Fruit fly (Drosophila melanogaster) whole organism, prepupa: ENCODE measurements around the gene CG31523.
A peak's percentile ranks its signal among the peaks of the same experiment; 100 is the strongest.

Source experiments
- Blimp-1 ChIP-seq: fragments of 200-800 bp; sonication (Bioruptor generic); optimal IDR thresholded peaks from 3 replicates; lab custom pipeline; 2017; ENCODE audit warnings: missing biosample characterization, missing genetic modification characterization, mild to moderate bottlenecking, moderate library complexity, missing genetic modification reagents
- CG10631 ChIP-seq: fragments of 200-800 bp; sonication (Bioruptor generic); optimal IDR thresholded peaks from 2 replicates; lab custom pipeline; 2016; ENCODE audit warnings: missing biosample characterization, missing genetic modification characterization
- CG10669 ChIP-seq: fragments of 200-800 bp; sonication (Bioruptor generic); optimal IDR thresholded peaks from 3 replicates; lab custom pipeline; 2018; ENCODE audit warnings: missing biosample characterization, mild to moderate bottlenecking, missing genetic modification characterization, moderate library complexity
- CG11294 ChIP-seq: fragments of 200-800 bp; sonication (Bioruptor generic); IDR thresholded peaks from 2 replicates; pipeline ENCODE4 v1.3.6; 2022; ENCODE audit warnings: missing biosample characterization, missing genetic modification characterization
- CG11762 ChIP-seq: fragments of 200-800 bp; sonication (Bioruptor generic); optimal IDR thresholded peaks from 3 replicates; lab custom pipeline; 2016; ENCODE audit warnings: missing biosample characterization, missing genetic modification characterization; ENCODE audit not compliant: insufficient read depth
- CG11902 ChIP-seq: fragments of 200-800 bp; sonication (Bioruptor generic); optimal IDR thresholded peaks from 3 replicates; lab custom pipeline; 2016; ENCODE audit warnings: missing biosample characterization, missing genetic modification characterization
- CG15336 ChIP-seq: fragments of 200-800 bp; sonication (Bioruptor generic); IDR thresholded peaks from 2 replicates; pipeline ENCODE4 v1.3.6; 2022; ENCODE audit warnings: missing biosample characterization, missing genetic modification characterization
- CG1621 ChIP-seq: fragments of 200-800 bp; sonication (Bioruptor generic); optimal IDR thresholded peaks from 3 replicates; lab custom pipeline; 2018; ENCODE audit warnings: missing biosample characterization, mild to moderate bottlenecking, missing genetic modification characterization
- CG16779 ChIP-seq: fragments of 200-800 bp; sonication (Bioruptor generic); optimal IDR thresholded peaks from 3 replicates; lab custom pipeline; 2017; ENCODE audit warnings: missing biosample characterization, mild to moderate bottlenecking, missing genetic modification characterization
- CG3032 ChIP-seq: fragments of 200-800 bp; optimal IDR thresholded peaks from 2 replicates; lab custom pipeline; 2019; ENCODE audit warnings: missing biosample characterization, mild to moderate bottlenecking, missing genetic modification characterization, moderate library complexity
- CG31627 ChIP-seq: fragments of 200-800 bp; sonication (Bioruptor generic); optimal IDR thresholded peaks from 3 replicates; lab custom pipeline; 2016; ENCODE audit warnings: missing biosample characterization, missing genetic modification characterization
- CG32006 ChIP-seq: fragments of 200-800 bp; sonication (Bioruptor generic); optimal IDR thresholded peaks from 3 replicates; lab custom pipeline; 2017; ENCODE audit warnings: missing biosample characterization, mild to moderate bottlenecking, missing genetic modification characterization
- CG34406 ChIP-seq: fragments of 200-800 bp; sonication (Bioruptor generic); optimal IDR thresholded peaks from 3 replicates; lab custom pipeline; 2016; ENCODE audit warnings: missing biosample characterization, missing genetic modification characterization
- CG4318 ChIP-seq: fragments of 200-800 bp; sonication (Bioruptor generic); optimal IDR thresholded peaks from 3 replicates; lab custom pipeline; 2017; ENCODE audit warnings: missing biosample characterization, mild to moderate bottlenecking, missing genetic modification characterization
- CG6276 ChIP-seq: fragments of 200-800 bp; sonication (Bioruptor generic); optimal IDR thresholded peaks from 2 replicates; lab custom pipeline; 2017; ENCODE audit warnings: missing biosample characterization, mild to moderate bottlenecking, missing genetic modification characterization
- CG6792 ChIP-seq: fragments of 200-800 bp; sonication (Bioruptor generic); optimal IDR thresholded peaks from 3 replicates; lab custom pipeline; 2016; ENCODE audit warnings: missing biosample characterization, missing genetic modification characterization
- CG6808 ChIP-seq: fragments of 200-800 bp; sonication (Bioruptor generic); optimal IDR thresholded peaks from 3 replicates; lab custom pipeline; 2017; ENCODE audit warnings: missing biosample characterization, missing genetic modification characterization, mild to moderate bottlenecking, moderate library complexity, missing genetic modification reagents
- CG6854 ChIP-seq: fragments of 200-800 bp; sonication (Bioruptor generic); optimal IDR thresholded peaks from 2 replicates; lab custom pipeline; 2017; ENCODE audit warnings: missing biosample characterization, mild to moderate bottlenecking, missing genetic modification characterization
- CG8119 ChIP-seq: fragments of 200-800 bp; sonication (Bioruptor generic); IDR thresholded peaks from 3 replicates; pipeline ENCODE4 v1.3.6; 2022; ENCODE audit warnings: missing biosample characterization, missing genetic modification characterization
- CG8319 ChIP-seq: fragments of 200-800 bp; sonication (Bioruptor generic); optimal IDR thresholded peaks from 3 replicates; lab custom pipeline; 2016; ENCODE audit warnings: missing biosample characterization, missing genetic modification characterization
- CG8632 ChIP-seq: fragments of 200-800 bp; sonication (Bioruptor generic); optimal IDR thresholded peaks from 3 replicates; lab custom pipeline; 2016; ENCODE audit warnings: missing biosample characterization, missing genetic modification characterization
- CG9139 ChIP-seq: fragments of 200-800 bp; sonication (Bioruptor generic); optimal IDR thresholded peaks from 3 replicates; lab custom pipeline; 2017; ENCODE audit warnings: missing biosample characterization, mild to moderate bottlenecking, missing genetic modification characterization
- Eip75B ChIP-seq: fragments of 200-800 bp; sonication (Bioruptor generic); optimal IDR thresholded peaks from 3 replicates; lab custom pipeline; 2016; ENCODE audit warnings: missing biosample characterization, missing genetic modification characterization
- Eip78C ChIP-seq: fragments of 200-800 bp; sonication (Bioruptor generic); peaks from one replicate; lab custom pipeline; 2016; ENCODE audit warnings: missing biosample characterization, missing genetic modification characterization
- Eip93F ChIP-seq: fragments of 200-800 bp; sonication (Bioruptor generic); optimal IDR thresholded peaks from 2 replicates; lab custom pipeline; 2016; ENCODE audit warnings: missing biosample characterization, mild to moderate bottlenecking, missing genetic modification characterization
- Ets21C ChIP-seq: fragments of 200-800 bp; sonication (Bioruptor generic); optimal IDR thresholded peaks from 3 replicates; lab custom pipeline; 2016; ENCODE audit warnings: missing biosample characterization, missing genetic modification characterization
- Ets96B ChIP-seq: fragments of 200-800 bp; optimal IDR thresholded peaks from 2 replicates; lab custom pipeline; 2019; ENCODE audit warnings: missing biosample characterization, mild to moderate bottlenecking, missing genetic modification characterization, moderate library complexity
- Gug ChIP-seq: fragments of 200-800 bp; sonication (Bioruptor generic); IDR thresholded peaks from 2 replicates; pipeline ENCODE4 v1.3.6; 2022; ENCODE audit warnings: missing biosample characterization, missing genetic modification characterization
- Hr38 ChIP-seq: sonication (Bioruptor generic); optimal IDR thresholded peaks from 2 replicates; lab custom pipeline; 2016; ENCODE audit warnings: missing biosample characterization, missing genetic modification characterization
- Hr39 ChIP-seq: fragments of 200-800 bp; sonication (Bioruptor generic); optimal IDR thresholded peaks from 2 replicates; lab custom pipeline; 2016; ENCODE audit warnings: missing biosample characterization, missing genetic modification characterization
- Hr4 ChIP-seq: fragments of 200-800 bp; sonication (Bioruptor generic); optimal IDR thresholded peaks from 3 replicates; lab custom pipeline; 2016; ENCODE audit warnings: missing biosample characterization, missing genetic modification characterization
- Lpt ChIP-seq: fragments of 200-800 bp; sonication (Bioruptor generic); optimal IDR thresholded peaks from 3 replicates; lab custom pipeline; 2016; ENCODE audit warnings: missing biosample characterization, missing genetic modification characterization
- Met ChIP-seq: fragments of 200-800 bp; sonication (Bioruptor generic); optimal IDR thresholded peaks from 3 replicates; lab custom pipeline; 2016; ENCODE audit warnings: missing biosample characterization, missing genetic modification characterization
- Smox ChIP-seq: fragments of 200-800 bp; sonication (Bioruptor generic); optimal IDR thresholded peaks from 3 replicates; lab custom pipeline; 2016; ENCODE audit warnings: missing biosample characterization, missing genetic modification characterization
- Sox102F ChIP-seq: fragments of 200-800 bp; sonication (Bioruptor generic); optimal IDR thresholded peaks from 2 replicates; lab custom pipeline; 2016; ENCODE audit warnings: missing biosample characterization, mild to moderate bottlenecking, missing genetic modification characterization
- Sox14 ChIP-seq: fragments of 200-800 bp; sonication (Bioruptor generic); optimal IDR thresholded peaks from 3 replicates; lab custom pipeline; 2016; ENCODE audit warnings: missing biosample characterization, missing genetic modification characterization
- Sox15 ChIP-seq: fragments of 200-800 bp; sonication (Bioruptor generic); optimal IDR thresholded peaks from 3 replicates; lab custom pipeline; 2016; ENCODE audit warnings: missing biosample characterization, missing genetic modification characterization
- achi ChIP-seq: fragments of 200-800 bp; sonication (Bioruptor generic); optimal IDR thresholded peaks from 3 replicates; lab custom pipeline; 2016; ENCODE audit warnings: missing biosample characterization, missing genetic modification characterization
- acj6 ChIP-seq: fragments of 200-800 bp; sonication (Bioruptor generic); optimal IDR thresholded peaks from 3 replicates; lab custom pipeline; 2016; ENCODE audit warnings: missing biosample characterization, missing genetic modification characterization
- dac ChIP-seq: fragments of 200-800 bp; sonication (Bioruptor generic); optimal IDR thresholded peaks from 2 replicates; lab custom pipeline; 2017; ENCODE audit warnings: missing biosample characterization, mild to moderate bottlenecking, missing genetic modification characterization
- eg ChIP-seq: fragments of 200-800 bp; sonication (Bioruptor generic); IDR thresholded peaks from 3 replicates; pipeline ENCODE4 v1.3.6; 2022; ENCODE audit warnings: missing biosample characterization, missing genetic modification characterization
- fd59A ChIP-seq: fragments of 200-800 bp; sonication (Bioruptor generic); optimal IDR thresholded peaks from 2 replicates; lab custom pipeline; 2017; ENCODE audit warnings: missing biosample characterization, mild to moderate bottlenecking, missing genetic modification characterization, missing genetic modification reagents
- fd85E ChIP-seq: fragments of 200-800 bp; sonication (Bioruptor generic); optimal IDR thresholded peaks from 3 replicates; lab custom pipeline; 2016; ENCODE audit warnings: missing biosample characterization, missing genetic modification characterization
- fkh ChIP-seq: fragments of 200-800 bp; sonication (Bioruptor generic); optimal IDR thresholded peaks from 3 replicates; lab custom pipeline; 2017; ENCODE audit warnings: missing biosample characterization, mild to moderate bottlenecking, missing genetic modification characterization, moderate library complexity
- lz ChIP-seq: fragments of 200-800 bp; sonication (Bioruptor generic); optimal IDR thresholded peaks from 3 replicates; lab custom pipeline; 2016; ENCODE audit warnings: missing biosample characterization, missing genetic modification characterization
- net ChIP-seq: fragments of 200-800 bp; sonication (Bioruptor generic); optimal IDR thresholded peaks from 3 replicates; lab custom pipeline; 2016; ENCODE audit warnings: missing biosample characterization, missing genetic modification characterization
- pdm3 ChIP-seq: fragments of 200-800 bp; sonication (Bioruptor generic); optimal IDR thresholded peaks from 3 replicates; lab custom pipeline; 2016; ENCODE audit warnings: missing biosample characterization, missing genetic modification characterization
- spab ChIP-seq: fragments of 200-800 bp; sonication (Bioruptor generic); optimal IDR thresholded peaks from 2 replicates; lab custom pipeline; 2017; ENCODE audit warnings: missing biosample characterization, mild to moderate bottlenecking, missing genetic modification characterization, missing genetic modification reagents
- ss ChIP-seq, 2 experiments: fragments of 200-800 bp; sonication (Bioruptor generic); optimal IDR thresholded peaks; 2 replicates in 1 of 2; 3 replicates in 1 of 2; lab custom pipeline; 2017 to 2018; ENCODE audit warnings: mild to moderate bottlenecking in 2 of 2, missing biosample characterization in 2 of 2, missing genetic modification characterization in 2 of 2, moderate library complexity in 1 of 2
- topi ChIP-seq: fragments of 200-800 bp; sonication (Bioruptor generic); optimal IDR thresholded peaks from 3 replicates; lab custom pipeline; 2016; ENCODE audit warnings: missing biosample characterization, missing genetic modification characterization

Gene CG31523

DNA sequence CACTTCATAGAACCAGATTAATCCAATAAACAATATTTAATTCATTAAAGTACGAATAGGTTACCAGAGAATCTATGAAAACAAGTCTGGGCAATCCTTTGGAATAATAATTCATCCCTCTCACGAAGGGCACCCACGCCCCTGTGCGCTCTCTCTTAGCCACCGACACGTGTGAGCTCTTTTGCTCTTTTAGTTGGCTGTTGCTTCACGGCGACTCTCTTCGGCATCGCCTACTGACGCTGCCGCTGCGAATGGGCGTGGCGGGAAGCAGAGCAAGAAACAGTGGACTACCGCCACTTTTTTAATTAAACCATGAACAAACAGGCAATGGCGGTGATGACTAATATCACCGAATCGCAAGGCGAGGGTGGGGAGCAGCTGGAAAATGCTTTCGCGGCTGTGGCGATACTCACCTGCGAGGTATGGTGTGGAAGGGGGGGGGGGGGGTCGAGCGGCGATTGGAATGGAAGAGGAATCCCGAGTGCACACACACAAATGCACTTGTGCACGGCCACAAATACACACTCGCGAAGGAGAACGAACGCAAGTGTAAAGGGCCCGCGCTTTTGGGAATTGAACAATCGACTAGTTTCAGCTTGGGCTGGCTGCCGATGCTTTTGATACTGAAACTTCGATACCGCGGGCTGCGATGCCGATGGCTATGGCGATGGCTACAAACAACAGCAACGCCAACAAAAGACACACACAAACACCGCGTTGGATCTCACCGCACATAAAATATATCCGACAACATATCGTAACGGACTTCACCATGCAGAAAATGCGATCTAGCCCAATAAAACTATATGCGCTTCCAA lies 578 bp downstream of the CG31523 start:
- TF ChIP-seq topi (GFP tag; lab: Kevin White, UChicago) (peak; percentile 90), CG6808 (GFP tag; lab: Kevin White, UChicago) (peak; percentile 58), Eip78C (GFP tag; lab: Kevin White, UChicago) (peak; percentile 96), CG11762 (peak; percentile 73), lz (peak; percentile 90), Lpt (peak; percentile 68), CG10669 (GFP tag; lab: Kevin White, UChicago) (peak; percentile 84), achi (GFP tag; lab: Kevin White, UChicago) (peak; percentile 89), eg (GFP tag; lab: Robert Waterston, UW) (peak; percentile 86), Ets96B (peak; percentile 73), CG6792 (peak; percentile 87), Gug (GFP tag; lab: Robert Waterston, UW) (peak; percentile 64), CG8119 (peak; percentile 82), CG8319 (GFP tag; lab: Kevin White, UChicago) (peak; percentile 81), fd59A (GFP tag; lab: Kevin White, UChicago) (peak; percentile 59), Ets21C (GFP tag; lab: Kevin White, UChicago) (peak; percentile 83), Hr4 (GFP tag; lab: Kevin White, UChicago) (peak; percentile 82), Met (GFP tag; lab: Kevin White, UChicago) (peak; percentile 92), CG34406 (peak; percentile 85), Sox15 (peak; percentile 80), acj6 (GFP tag; lab: Kevin White, UChicago) (peak; percentile 89), Blimp-1 (GFP tag; lab: Kevin White, UChicago) (peak; percentile 53), CG11902 (peak; percentile 76), ss (GFP tag; optimal IDR thresholded peaks at IDR 0.05; lab: Kevin White, UChicago) (peak; percentile 29 to 63), Eip93F (GFP tag; lab: Kevin White, UChicago) (peak; percentile 71), fd85E (GFP tag; lab: Kevin White, UChicago) (peak; percentile 83), CG32006 (GFP tag; lab: Kevin White, UChicago) (peak; percentile 77), CG16779 (peak; percentile 53), CG10631 (GFP tag; lab: Kevin White, UChicago) (peak; percentile 81), CG11294 (peak; percentile 51), Sox102F (GFP tag; lab: Kevin White, UChicago) (peak; percentile 94), CG8632 (GFP tag; lab: Kevin White, UChicago) (peak; percentile 81), CG31627 (GFP tag; lab: Kevin White, UChicago) (peak; percentile 89), CG6276 (GFP tag; lab: Kevin White, UChicago) (peak; percentile 64), CG15336 (GFP tag; lab: Robert Waterston, UW) (peak; percentile 78), Hr38 (GFP tag; lab: Kevin White, UChicago) (no peak), spab (GFP tag; lab: Kevin White, UChicago) (peak; percentile 56), CG3032 (peak; percentile 67), net (peak; percentile 87), pdm3 (GFP tag; lab: Kevin White, UChicago) (peak; percentile 87), CG9139 (GFP tag; lab: Kevin White, UChicago) (peak; percentile 38), Smox (peak; percentile 91), Eip75B (GFP tag; lab: Kevin White, UChicago) (peak; percentile 90), CG1621 (peak; percentile 67), CG6854 (GFP tag; lab: Kevin White, UChicago) (no peak), CG4318 (GFP tag; lab: Kevin White, UChicago) (peak; percentile 42), dac (peak; percentile 42), fkh (GFP tag; lab: Kevin White, UChicago) (peak; percentile 57), Sox14 (GFP tag; lab: Kevin White, UChicago) (peak; percentile 87), Hr39 (GFP tag; lab: Kevin White, UChicago) (peak; percentile 91)
